Worm (Caenorhabditis elegans): ENCODE measurements around the gene T25D1.3.

ce11 chrX:16524310-16524709 lies 18.9 kb downstream of the T25D1.3 start:
- TF ChIP-seq pqm-1 (tag; optimal IDR thresholded peaks at IDR 0.05): no peak
- TF ChIP-seq lir-3 (tag; optimal IDR thresholded peaks at IDR 0.05; ENCODE audit: poor library complexity): no peak
- TF ChIP-seq ceh-63 (GFP tag; optimal IDR thresholded peaks at IDR 0.05): no peak
- TF ChIP-seq tlp-1 (tag; optimal IDR thresholded peaks at IDR 0.05): no peak
- no peak for TF ChIP-seq nhr-76 (tag; optimal IDR thresholded peaks at IDR 0.05)
- TF ChIP-seq ceh-8 (GFP tag; optimal IDR thresholded peaks at IDR 0.05): no peak
- no peak for TF ChIP-seq nhr-28 (tag; optimal IDR thresholded peaks at IDR 0.05)
- no peak for TF ChIP-seq nhr-237 (tag; optimal IDR thresholded peaks at IDR 0.05)
- no peak for TF ChIP-seq ama-1 (optimal IDR thresholded peaks at IDR 0.05)
- no peak for TF ChIP-seq snu-23 (GFP tag; optimal IDR thresholded peaks at IDR 0.05)
- TF ChIP-seq ztf-11 (tag; optimal IDR thresholded peaks at IDR 0.05): no peak
